Worm (Caenorhabditis elegans) whole organism, midembryonic: Measurements from ENCODE around the gene F58G6.3.

Source experiments
- T22C8.4 ChIP-seq: fragments of 200-800 bp; sonication (Bioruptor generic); IDR thresholded peaks from 2 replicates; pipeline ENCODE4 v1.3.6; 2022; ENCODE audit warnings: missing genetic modification characterization, missing compliant biosample characterization
- cog-1 ChIP-seq: sonication (generic microtip); optimal IDR thresholded peaks from 2 replicates; lab custom pipeline; 2016; ENCODE audit warnings: missing genetic modification characterization, missing compliant biosample characterization
- flt-1 ChIP-seq: fragments of 200-800 bp; sonication (Bioruptor generic); IDR thresholded peaks from 2 replicates; pipeline ENCODE4 v1.3.6; 2022; ENCODE audit warnings: missing genetic modification characterization, missing compliant biosample characterization
- klf-2 ChIP-seq: fragments of 200-800 bp; sonication (Bioruptor generic); conservative IDR thresholded peaks from 2 replicates; pipeline ENCODE4 v1.3.6; 2022; ENCODE audit warnings: missing genetic modification reagents, missing genetic modification characterization, missing compliant biosample characterization
- med-1 ChIP-seq: sonication (generic microtip); optimal IDR thresholded peaks from 2 replicates; lab custom pipeline; 2017; ENCODE audit warnings: missing genetic modification characterization, mild to moderate bottlenecking, missing compliant biosample characterization, antibody characterized with exemption, missing genetic modification reagents; ENCODE audit not compliant: insufficient read depth
- ref-1 ChIP-seq: fragments of 200-800 bp; sonication (Bioruptor generic); conservative IDR thresholded peaks from 2 replicates; pipeline ENCODE4 v1.3.6; 2022; ENCODE audit warnings: missing genetic modification reagents, missing genetic modification characterization, missing compliant biosample characterization
- tab-1 ChIP-seq: fragments of 200-800 bp; sonication (Bioruptor generic); IDR thresholded peaks from 2 replicates; pipeline ENCODE4 v1.3.6; 2022; ENCODE audit warnings: missing genetic modification characterization, missing compliant biosample characterization
- ztf-23 ChIP-seq: fragments of 200-800 bp; sonication (Bioruptor generic); IDR thresholded peaks from 2 replicates; pipeline ENCODE4 v1.3.6; 2022; ENCODE audit warnings: missing genetic modification reagents, missing genetic modification characterization, missing compliant biosample characterization
- ztf-29 ChIP-seq: fragments of 200-800 bp; sonication (Bioruptor generic); IDR thresholded peaks from 2 replicates; pipeline ENCODE4 v1.3.6; 2022; ENCODE audit warnings: missing genetic modification reagents, missing genetic modification characterization, missing compliant biosample characterization

F58G6.3 gene

ce11 chrIV:9632966-9633494, 20.3 kb upstream of the F58G6.3 start:
- TF ChIP-seq ztf-29 (GFP tag; lab: Robert Waterston, UW) (no peak), med-1 (no peak), cog-1 (tag; lab: Kevin White, UChicago) (no peak), T22C8.4 (no peak), ref-1 (GFP tag; lab: Robert Waterston, UW) (no peak), klf-2 (GFP tag; lab: Robert Waterston, UW) (no peak)

- TF ChIP-seq med-1 (no peak), ztf-29 (GFP tag; lab: Robert Waterston, UW) (no peak), cog-1 (tag; lab: Kevin White, UChicago) (no peak), flt-1 (GFP tag; lab: Robert Waterston, UW) (no peak), ztf-23 (GFP tag; lab: Robert Waterston, UW) (no peak), ref-1 (GFP tag; lab: Robert Waterston, UW) (no peak), tab-1 (GFP tag; lab: Robert Waterston, UW) (no peak), T22C8.4 (no peak), klf-2 (GFP tag; lab: Robert Waterston, UW) (no peak)
These were observed 19.4 kb upstream of the F58G6.3 start for ce11 chrIV:9633889-9634288.

- TF ChIP-seq flt-1 (GFP tag; lab: Robert Waterston, UW), result no peak
- TF ChIP-seq med-1, result no peak
- no peak for TF ChIP-seq ztf-29 (GFP tag; lab: Robert Waterston, UW)
- TF ChIP-seq cog-1 (tag; lab: Kevin White, UChicago), result no peak
- no peak for TF ChIP-seq T22C8.4
- no peak for TF ChIP-seq ztf-23 (GFP tag; lab: Robert Waterston, UW)
- TF ChIP-seq ref-1 (GFP tag; lab: Robert Waterston, UW), result no peak
- TF ChIP-seq klf-2 (GFP tag; lab: Robert Waterston, UW), result no peak
- no peak for TF ChIP-seq tab-1 (GFP tag; lab: Robert Waterston, UW)
These were observed 18.5 kb upstream of the F58G6.3 start, which contains the start of gene mca-1 for ce11 chrIV:9634848-9635247. TSS of gene mca-1 (minus strand) at chrIV:9634948.

ce11 chrIV:9641925-9642324, 11.4 kb upstream of the F58G6.3 start, which contains the start of gene del-2:
TSS of gene del-2 (minus strand) at chrIV:9642025.
- TF ChIP-seq ztf-23 (GFP tag; lab: Robert Waterston, UW) (no peak), ztf-29 (GFP tag; lab: Robert Waterston, UW) (no peak), klf-2 (GFP tag; lab: Robert Waterston, UW) (no peak), cog-1 (tag; lab: Kevin White, UChicago) (no peak), tab-1 (GFP tag; lab: Robert Waterston, UW) (no peak), ref-1 (GFP tag; lab: Robert Waterston, UW) (no peak), med-1 (no peak), flt-1 (GFP tag; lab: Robert Waterston, UW) (no peak), T22C8.4 (no peak)

- TF ChIP-seq ztf-23 (GFP tag; lab: Robert Waterston, UW), result no peak
- TF ChIP-seq ztf-29 (GFP tag; lab: Robert Waterston, UW), result no peak
- TF ChIP-seq cog-1 (tag; lab: Kevin White, UChicago), result no peak
- no peak for TF ChIP-seq ref-1 (GFP tag; lab: Robert Waterston, UW)
These were observed 10.1 kb upstream of the F58G6.3 start, which contains the start of gene degl-2 for ce11 chrIV:9643188-9643587. TSS of gene degl-2 (plus strand) at chrIV:9643488.

ce11 chrIV:9647789-9648361, 5.5 kb upstream of the F58G6.3 start, which contains the start of gene amph-1:
TSS of gene amph-1 (minus strand) at chrIV:9647873.
- no peak for TF ChIP-seq ztf-29 (GFP tag; lab: Robert Waterston, UW)
- no peak for TF ChIP-seq ref-1 (GFP tag; lab: Robert Waterston, UW)

ce11 chrIV:9648682-9649081, 4.7 kb upstream of the F58G6.3 start, which contains the start of gene srm-3:
TSS of gene srm-3 (plus strand) at chrIV:9648982.
- TF ChIP-seq ztf-23 (GFP tag; lab: Robert Waterston, UW) (no peak), T22C8.4 (no peak), tab-1 (GFP tag; lab: Robert Waterston, UW) (no peak)

ce11 chrIV:9651234-9651633, 2.1 kb upstream of the F58G6.3 start, which contains the start of gene chca-1:
TSS of gene chca-1 (plus strand) at chrIV:9651394.
- TF ChIP-seq ztf-29 (GFP tag; lab: Robert Waterston, UW), result no peak
- TF ChIP-seq med-1, result no peak
- TF ChIP-seq klf-2 (GFP tag; lab: Robert Waterston, UW), result no peak

- TF ChIP-seq ztf-23 (GFP tag; lab: Robert Waterston, UW) (no peak), med-1 (no peak), ztf-29 (GFP tag; lab: Robert Waterston, UW) (no peak), ref-1 (GFP tag; lab: Robert Waterston, UW) (no peak), flt-1 (GFP tag; lab: Robert Waterston, UW) (no peak), cog-1 (tag; lab: Kevin White, UChicago) (no peak), klf-2 (GFP tag; lab: Robert Waterston, UW) (no peak), T22C8.4 (no peak), tab-1 (GFP tag; lab: Robert Waterston, UW) (no peak)
These were observed 682 bp downstream of the F58G6.3 start, which contains the start of gene F58G6.7 for ce11 chrIV:9654017-9654416. TSS of gene F58G6.7 (plus strand) at chrIV:9654317.

- TF ChIP-seq ref-1 (GFP tag; lab: Robert Waterston, UW) (no peak), flt-1 (GFP tag; lab: Robert Waterston, UW) (no peak), cog-1 (tag; lab: Kevin White, UChicago) (no peak), tab-1 (GFP tag; lab: Robert Waterston, UW) (no peak)
These were observed 2.2 kb downstream of the F58G6.3 start for ce11 chrIV:9655556-9655955.
